Fruit fly (Drosophila melanogaster) whole organism, larva: ENCODE data around the gene ND-75.

Source experiments
- noc ChIP-seq: fragments of 200-800 bp; sonication (Bioruptor generic); optimal IDR thresholded peaks from 3 replicates; lab custom pipeline; 2019; ENCODE audit warnings: missing biosample characterization, mild to moderate bottlenecking, missing genetic modification characterization, moderate library complexity

Gene ND-75

DNA sequence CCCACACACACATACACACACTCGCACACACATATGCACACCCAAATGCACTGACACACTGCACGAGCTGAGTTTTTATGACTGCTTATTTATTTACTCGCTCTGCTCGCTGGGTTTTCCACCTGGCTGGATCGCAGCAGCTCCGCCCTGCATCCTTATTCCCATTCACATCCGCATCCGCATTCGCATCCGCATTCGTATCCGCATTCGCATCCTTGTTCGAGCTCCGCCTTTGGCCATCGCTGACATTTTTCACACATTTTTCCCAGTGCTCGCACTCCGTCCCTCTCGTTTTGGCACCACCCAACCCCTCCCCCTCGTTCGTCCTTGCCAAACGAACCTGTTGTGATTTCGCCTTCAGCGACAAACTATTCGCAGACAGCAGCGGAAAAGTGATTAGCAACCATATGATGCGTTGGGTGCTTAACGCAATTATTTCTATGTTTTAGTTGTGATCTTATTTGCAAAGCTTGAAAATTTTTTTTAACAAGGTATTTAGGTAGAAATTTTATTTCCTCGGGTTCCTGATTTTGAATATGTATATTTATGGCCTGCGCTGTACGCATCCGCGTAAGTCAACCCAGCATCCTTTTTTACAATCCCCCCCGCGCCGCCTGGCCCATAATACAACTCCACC lies 40.3 kb downstream of the ND-75 start:
- TF ChIP-seq noc (tag; lab: Kevin White, UChicago), result no peak

dm6 chrX:8210632-8211031 lies 40.9 kb downstream of the ND-75 start:
- no peak for TF ChIP-seq noc (tag; lab: Kevin White, UChicago)

DNA sequence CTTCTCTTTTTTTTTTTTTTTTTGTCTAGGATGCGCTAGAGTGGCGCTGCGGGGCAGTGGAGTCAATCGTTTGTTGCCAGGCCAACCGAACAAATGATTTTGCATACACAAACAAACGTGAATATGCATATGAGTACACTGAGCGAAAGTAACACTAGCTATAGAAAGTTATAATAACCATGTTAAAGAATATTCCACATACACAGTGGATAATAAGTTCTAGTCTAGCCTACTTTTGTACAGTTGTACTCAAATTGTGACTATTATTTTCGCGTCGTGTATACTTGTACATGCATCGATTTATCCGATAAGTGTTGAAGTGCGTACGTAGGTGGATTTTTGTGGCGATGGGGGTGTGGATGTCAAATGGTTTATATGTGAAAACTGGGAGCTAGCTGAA lies 44.4 kb downstream of the ND-75 start:
- no peak for TF ChIP-seq noc (tag; lab: Kevin White, UChicago)

- no peak for TF ChIP-seq noc (tag; lab: Kevin White, UChicago)
Measured at dm6 chrX:8206561-8206960, 44.9 kb downstream of the ND-75 start.

DNA sequence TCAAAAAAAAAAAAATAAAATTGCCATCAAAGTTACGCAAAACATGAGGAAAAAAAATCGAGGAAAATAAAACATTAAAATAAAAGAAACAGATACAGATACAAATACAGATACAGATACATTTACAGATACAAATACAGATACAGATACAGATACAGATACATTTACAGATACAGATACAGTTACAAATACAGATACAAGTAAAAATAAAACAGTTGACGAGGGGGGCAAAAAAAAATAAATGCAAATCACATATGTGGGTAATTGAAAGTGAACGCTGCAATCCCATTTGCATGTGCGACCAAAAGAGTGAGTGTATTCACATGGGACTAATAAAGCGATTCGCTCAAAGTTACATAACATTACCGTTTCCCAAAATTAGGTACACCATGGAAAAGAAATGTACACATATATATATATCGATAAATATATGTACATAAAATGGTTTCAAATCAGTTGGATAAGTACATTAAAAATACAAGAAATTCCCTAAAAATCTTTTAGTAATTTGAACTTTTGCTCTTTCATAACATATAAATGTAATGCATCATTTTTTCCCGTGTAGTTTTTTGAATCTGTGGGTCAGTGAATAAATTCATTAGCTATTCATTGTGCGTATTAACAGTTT lies 45.7 kb downstream of the ND-75 start:
- TF ChIP-seq noc (tag; lab: Kevin White, UChicago), result no peak

- peak; percentile 13 for TF ChIP-seq noc (tag; lab: Kevin White, UChicago)
Measured at dm6 chrX:8202724-8203362, 48.6 kb downstream of the ND-75 start.

- TF ChIP-seq noc (tag; lab: Kevin White, UChicago), result peak; percentile 57
Measured at dm6 chrX:8198935-8199580, 52.4 kb downstream of the ND-75 start.
